Fruit fly (Drosophila melanogaster) whole organism, embryonic: ENCODE data around the gene CG12522.
A peak's percentile ranks its signal among the peaks of the same experiment; 100 is the strongest.

Source experiments
- CG11247 ChIP-seq: fragments of 200-800 bp; sonication (Bioruptor generic); IDR thresholded peaks from 2 replicates; pipeline ENCODE4 v1.3.6; 2022; ENCODE audit warnings: missing biosample characterization, missing genetic modification characterization
- CG11456 ChIP-seq: fragments of 200-800 bp; sonication (Bioruptor generic); IDR thresholded peaks from 3 replicates; pipeline ENCODE4 v1.3.6; 2022; ENCODE audit warnings: missing biosample characterization, missing genetic modification characterization
- CG12769 ChIP-seq: fragments of 200-800 bp; sonication (Bioruptor generic); optimal IDR thresholded peaks from 2 replicates; lab custom pipeline; 2019; ENCODE audit warnings: missing biosample characterization, mild to moderate bottlenecking, missing genetic modification characterization, moderate library complexity
- CG2116 ChIP-seq: fragments of 200-800 bp; sonication (Bioruptor generic); optimal IDR thresholded peaks from 3 replicates; lab custom pipeline; 2018; ENCODE audit warnings: missing biosample characterization, mild to moderate bottlenecking, missing genetic modification characterization
- CG30403 ChIP-seq: fragments of 200-800 bp; sonication (Bioruptor generic); optimal IDR thresholded peaks from 3 replicates; lab custom pipeline; 2016; ENCODE audit warnings: missing biosample characterization, missing genetic modification characterization
- CG3065 ChIP-seq: fragments of 200-800 bp; sonication (Bioruptor generic); optimal IDR thresholded peaks from 2 replicates; lab custom pipeline; 2016; ENCODE audit warnings: missing biosample characterization, missing genetic modification characterization
- CG3838 ChIP-seq: fragments of 200-800 bp; sonication (Bioruptor generic); optimal IDR thresholded peaks from 3 replicates; lab custom pipeline; 2016; ENCODE audit warnings: missing biosample characterization, missing genetic modification characterization
- CG3995 ChIP-seq: fragments of 200-800 bp; sonication (Bioruptor generic); optimal IDR thresholded peaks from 3 replicates; lab custom pipeline; 2016; ENCODE audit warnings: missing biosample characterization, missing genetic modification characterization
- CG43689 ChIP-seq: fragments of 200-800 bp; sonication (Bioruptor generic); IDR thresholded peaks from 2 replicates; pipeline ENCODE4 v1.3.6; 2022; ENCODE audit warnings: missing biosample characterization, missing genetic modification characterization
- CG4404 ChIP-seq: fragments of 200-800 bp; sonication (Bioruptor generic); IDR thresholded peaks from 2 replicates; pipeline ENCODE4 v1.3.6; 2022; ENCODE audit warnings: missing biosample characterization, missing genetic modification characterization
- CG4707 ChIP-seq: fragments of 200-800 bp; sonication (Bioruptor generic); optimal IDR thresholded peaks from 2 replicates; lab custom pipeline; 2018; ENCODE audit warnings: missing biosample characterization, mild to moderate bottlenecking, missing genetic modification characterization, moderate library complexity
- CG4854 ChIP-seq: fragments of 200-800 bp; sonication (Bioruptor generic); optimal IDR thresholded peaks from 2 replicates; lab custom pipeline; 2016; ENCODE audit warnings: missing biosample characterization, missing genetic modification characterization, inconsistent platforms
- CG5245 ChIP-seq: fragments of 200-800 bp; sonication (Bioruptor generic); optimal IDR thresholded peaks from 3 replicates; lab custom pipeline; 2016; ENCODE audit warnings: missing biosample characterization, missing genetic modification characterization
- CG7271 ChIP-seq: fragments of 200-800 bp; sonication (Bioruptor generic); optimal IDR thresholded peaks from 2 replicates; lab custom pipeline; 2018; ENCODE audit warnings: missing biosample characterization, mild to moderate bottlenecking, missing genetic modification characterization, moderate library complexity
- CG7786 ChIP-seq: fragments of 200-800 bp; sonication (Bioruptor generic); optimal IDR thresholded peaks from 2 replicates; lab custom pipeline; 2016; ENCODE audit warnings: missing biosample characterization, missing genetic modification characterization
- CG7963 ChIP-seq: fragments of 200-800 bp; sonication (Bioruptor generic); IDR thresholded peaks from 3 replicates; pipeline ENCODE4 v1.3.6; 2022; ENCODE audit warnings: missing biosample characterization, missing genetic modification characterization; ENCODE audit not compliant: partially characterized antibody
- CG8359 ChIP-seq: fragments of 200-800 bp; sonication (Bioruptor generic); optimal IDR thresholded peaks from 2 replicates; lab custom pipeline; 2017; ENCODE audit warnings: missing biosample characterization, mild to moderate bottlenecking, missing genetic modification characterization, borderline replicate concordance
- CG8924 ChIP-seq: fragments of 200-800 bp; optimal IDR thresholded peaks from 3 replicates; lab custom pipeline; 2019; ENCODE audit warnings: missing biosample characterization, mild to moderate bottlenecking, missing genetic modification characterization, moderate library complexity
- CG8944 ChIP-seq: fragments of 200-800 bp; sonication (Bioruptor generic); optimal IDR thresholded peaks from 3 replicates; lab custom pipeline; 2016; ENCODE audit warnings: missing biosample characterization, missing genetic modification characterization
- CG9609 ChIP-seq: fragments of 200-800 bp; sonication (Bioruptor generic); optimal IDR thresholded peaks from 3 replicates; lab custom pipeline; 2016; ENCODE audit warnings: missing biosample characterization, missing genetic modification characterization
- CG9727 ChIP-seq: fragments of 200-800 bp; sonication (Bioruptor generic); optimal IDR thresholded peaks from 3 replicates; lab custom pipeline; 2017; ENCODE audit warnings: missing biosample characterization, mild to moderate bottlenecking, missing genetic modification characterization
- Dfd ChIP-seq, 2 experiments: fragments of >200 bp; optimal IDR thresholded peaks; 2 replicates each; lab custom pipeline; 2017; ENCODE audit warnings: missing biosample characterization in 2 of 2, missing genetic modification characterization in 2 of 2
- Ets97D ChIP-seq: fragments of 200-800 bp; sonication (Bioruptor generic); optimal IDR thresholded peaks from 3 replicates; lab custom pipeline; 2016; ENCODE audit warnings: missing biosample characterization, missing genetic modification characterization
- H15 ChIP-seq: fragments of 200-800 bp; sonication (Bioruptor generic); IDR thresholded peaks from 3 replicates; pipeline ENCODE4 v1.3.6; 2022; ENCODE audit warnings: missing biosample characterization, missing genetic modification characterization
- Lim3 ChIP-seq: fragments of 200-800 bp; sonication (Bioruptor generic); IDR thresholded peaks from 2 replicates; pipeline ENCODE4 v1.3.6; 2022; ENCODE audit warnings: missing biosample characterization, missing genetic modification characterization
- Neu2 ChIP-seq: fragments of 200-800 bp; sonication (Bioruptor generic); optimal IDR thresholded peaks from 3 replicates; lab custom pipeline; 2016; ENCODE audit warnings: missing biosample characterization, missing genetic modification characterization, borderline replicate concordance
- Poxn ChIP-seq: fragments of 200-800 bp; sonication (Bioruptor generic); IDR thresholded peaks from 2 replicates; pipeline ENCODE4 v1.3.6; 2022; ENCODE audit warnings: missing biosample characterization, missing genetic modification characterization
- Ptx1 ChIP-seq: fragments of 200-800 bp; sonication (Bioruptor generic); IDR thresholded peaks from 2 replicates; pipeline ENCODE4 v1.3.6; 2022; ENCODE audit warnings: missing biosample characterization, missing genetic modification characterization
- Scr ChIP-seq: fragments of 200-800 bp; sonication (Bioruptor generic); IDR thresholded peaks from 2 replicates; pipeline ENCODE4 v1.3.6; 2022; ENCODE audit warnings: missing biosample characterization, missing genetic modification characterization; ENCODE audit not compliant: partially characterized antibody
- Sin3A ChIP-seq: fragments of >200 bp; optimal IDR thresholded peaks from 2 replicates; lab custom pipeline; 2018
- Spps ChIP-seq: fragments of 200-800 bp; sonication (Bioruptor generic); optimal IDR thresholded peaks from 2 replicates; lab custom pipeline; 2018; ENCODE audit warnings: missing biosample characterization, mild to moderate bottlenecking, missing genetic modification characterization
- Xrp1 ChIP-seq: fragments of 200-800 bp; sonication (Bioruptor generic); IDR thresholded peaks from 2 replicates; pipeline ENCODE4 v1.3.6; 2022; ENCODE audit warnings: missing biosample characterization, missing genetic modification characterization
- YL-1 ChIP-seq: fragments of 200-800 bp; sonication (Bioruptor generic); optimal IDR thresholded peaks from 3 replicates; lab custom pipeline; 2017; ENCODE audit warnings: missing biosample characterization, mild to moderate bottlenecking, missing genetic modification characterization
- amos ChIP-seq: fragments of 200-800 bp; sonication (Bioruptor generic); IDR thresholded peaks from 2 replicates; pipeline ENCODE4 v1.3.6; 2022; ENCODE audit warnings: missing biosample characterization, missing genetic modification characterization; ENCODE audit not compliant: partially characterized antibody
- ap ChIP-seq: fragments of 200-800 bp; sonication (Bioruptor generic); IDR thresholded peaks from 2 replicates; pipeline ENCODE4 v1.3.6; 2022; ENCODE audit warnings: missing biosample characterization, missing genetic modification characterization
- bab2 ChIP-seq: fragments of 200-800 bp; sonication (Bioruptor generic); optimal IDR thresholded peaks from 2 replicates; lab custom pipeline; 2016; ENCODE audit warnings: missing biosample characterization, missing genetic modification characterization
- bbx ChIP-seq: fragments of 200-800 bp; sonication (Bioruptor generic); IDR thresholded peaks from 2 replicates; pipeline ENCODE4 v1.3.6; 2022; ENCODE audit warnings: missing biosample characterization, missing genetic modification characterization; ENCODE audit not compliant: partially characterized antibody
- br ChIP-seq: fragments of >200 bp; optimal IDR thresholded peaks from 2 replicates; lab custom pipeline; 2017
- crol ChIP-seq: fragments of 200-800 bp; sonication (Bioruptor generic); IDR thresholded peaks from 2 replicates; pipeline ENCODE4 v1.3.6; 2022; ENCODE audit warnings: missing biosample characterization, missing genetic modification characterization
- dati ChIP-seq: fragments of 200-800 bp; sonication (Bioruptor generic); IDR thresholded peaks from 2 replicates; pipeline ENCODE4 v1.3.6; 2022; ENCODE audit warnings: missing biosample characterization, missing genetic modification characterization
- emc ChIP-seq: fragments of 200-800 bp; sonication (Bioruptor generic); optimal IDR thresholded peaks from 2 replicates; lab custom pipeline; 2016; ENCODE audit warnings: missing biosample characterization, missing genetic modification characterization
- en ChIP-seq: fragments of 200-800 bp; sonication (Bioruptor generic); optimal IDR thresholded peaks from 2 replicates; lab custom pipeline; 2016; ENCODE audit warnings: missing biosample characterization, missing genetic modification characterization
- eyg ChIP-seq: fragments of 200-800 bp; sonication (Bioruptor generic); optimal IDR thresholded peaks from 3 replicates; lab custom pipeline; 2016; ENCODE audit warnings: missing biosample characterization, missing genetic modification characterization
- ftz-f1 ChIP-seq: fragments of 200-800 bp; sonication (Bioruptor generic); optimal IDR thresholded peaks from 2 replicates; lab custom pipeline; 2016; ENCODE audit warnings: missing biosample characterization, missing genetic modification characterization
- grn ChIP-seq: fragments of 200-800 bp; sonication (Bioruptor generic); optimal IDR thresholded peaks from 3 replicates; lab custom pipeline; 2017; ENCODE audit warnings: missing biosample characterization, missing genetic modification characterization
- klu ChIP-seq: fragments of 200-800 bp; sonication (Bioruptor generic); IDR thresholded peaks from 2 replicates; pipeline ENCODE4 v1.3.6; 2022; ENCODE audit warnings: missing biosample characterization, missing genetic modification characterization
- mirr ChIP-seq: fragments of 200-800 bp; sonication (Bioruptor generic); optimal IDR thresholded peaks from 3 replicates; lab custom pipeline; 2018; ENCODE audit warnings: missing biosample characterization, mild to moderate bottlenecking, missing genetic modification characterization
- otp ChIP-seq: fragments of 200-800 bp; sonication (Bioruptor generic); IDR thresholded peaks from 3 replicates; pipeline ENCODE4, ENCODE4 v1.3.6; 2022; ENCODE audit warnings: missing biosample characterization, missing genetic modification characterization
- phol ChIP-seq: fragments of 200-800 bp; sonication (Bioruptor generic); optimal IDR thresholded peaks from 3 replicates; lab custom pipeline; 2018; ENCODE audit warnings: missing biosample characterization, mild to moderate bottlenecking, missing genetic modification characterization, moderate library complexity
- ranshi ChIP-seq: fragments of 200-800 bp; sonication (Bioruptor generic); IDR thresholded peaks from 2 replicates; pipeline ENCODE4 v1.3.6; 2022; ENCODE audit warnings: missing biosample characterization, missing genetic modification characterization
- shn ChIP-seq: fragments of 200-800 bp; sonication (Bioruptor generic); optimal IDR thresholded peaks from 3 replicates; lab custom pipeline; 2016; ENCODE audit warnings: missing biosample characterization, missing genetic modification characterization
- slbo ChIP-seq: fragments of 200-800 bp; sonication (Bioruptor generic); IDR thresholded peaks from 2 replicates; pipeline ENCODE4 v1.3.6; 2022; ENCODE audit warnings: missing biosample characterization, missing genetic modification characterization
- tio ChIP-seq: fragments of 200-800 bp; sonication (Bioruptor generic); optimal IDR thresholded peaks from 2 replicates; lab custom pipeline; 2017; ENCODE audit warnings: missing biosample characterization, missing genetic modification characterization, inconsistent platforms

CG12522 gene

DNA sequence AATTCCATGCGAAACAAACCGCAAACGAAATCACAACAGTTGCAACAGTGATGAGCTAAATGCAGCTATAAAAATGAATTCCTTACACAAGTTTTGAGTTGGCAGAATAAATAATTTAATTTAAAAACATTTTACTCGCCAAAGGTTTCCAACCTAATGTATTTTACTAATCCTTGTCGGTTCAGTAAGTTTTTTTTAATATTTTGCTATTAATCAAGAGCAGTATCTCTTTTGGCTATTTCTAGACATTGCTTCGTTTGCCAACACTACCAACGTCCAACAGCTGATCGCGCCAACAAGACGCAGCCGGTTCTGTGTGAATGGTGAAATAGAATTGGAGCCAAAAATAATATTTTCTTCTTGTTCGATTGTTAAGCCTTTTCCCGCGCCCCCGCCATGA is 43.3 kb upstream of the CG12522 start, which contains the start of the genes CG32075, CG45101 and SuUR (continued):
- peak; percentile 83 for TF ChIP-seq ap (GFP tag; lab: Robert Waterston, UW)
- peak; percentile 90 for TF ChIP-seq phol (tag; lab: Kevin White, UChicago)
- TF ChIP-seq amos (GFP tag; lab: Robert Waterston, UW), result no peak
- TF ChIP-seq CG4854 (GFP tag; lab: Kevin White, UChicago), result peak; percentile 84
- TF ChIP-seq CG3995 (GFP tag; lab: Kevin White, UChicago), result peak; percentile 76
- no peak for TF ChIP-seq crol (GFP tag; lab: Robert Waterston, UW)
- no peak for TF ChIP-seq bbx (GFP tag; lab: Robert Waterston, UW)
- TF ChIP-seq CG7786 (GFP tag; lab: Kevin White, UChicago), result peak; percentile 90
- TF ChIP-seq otp (GFP tag; lab: Robert Waterston, UW), result peak; percentile 78; the same call in 2 of the 3 replicates
- TF ChIP-seq CG8924 (tag; lab: Kevin White, UChicago), result peak; percentile 86
- peak; percentile 91 for TF ChIP-seq CG9609 (GFP tag; lab: Kevin White, UChicago)
- TF ChIP-seq tio (GFP tag; lab: Kevin White, UChicago), result peak; percentile 85
- TF ChIP-seq CG2116 (GFP tag; lab: Kevin White, UChicago), result peak; percentile 67
- TF ChIP-seq Neu2 (GFP tag; lab: Kevin White, UChicago), result no peak
- peak; percentile 86 for TF ChIP-seq ranshi
- TF ChIP-seq CG43689, result peak; percentile 50; the same call in 1 of the 2 replicates
- TF ChIP-seq CG11247 (GFP tag; lab: Robert Waterston, UW), result peak; percentile 84
- TF ChIP-seq Dfd (GFP tag; optimal IDR thresholded peaks at IDR 0.05; lab: Kevin White, UChicago), result no peak
- TF ChIP-seq CG8359 (GFP tag; lab: Kevin White, UChicago), result no peak
- TF ChIP-seq CG12769 (tag; lab: Kevin White, UChicago), result peak; percentile 81
- no peak for TF ChIP-seq Scr (GFP tag; lab: Robert Waterston, UW)
- TF ChIP-seq CG7271, result peak; percentile 58
- TF ChIP-seq eyg (GFP tag; lab: Kevin White, UChicago), result peak; percentile 76
- peak; percentile 34; the same call in 1 of the 2 replicates for TF ChIP-seq Poxn
- TF ChIP-seq ftz-f1 (GFP tag; lab: Kevin White, UChicago), result peak; percentile 24
- TF ChIP-seq en (GFP tag; lab: Kevin White, UChicago), result peak; percentile 18
- peak; percentile 94 for TF ChIP-seq CG30403 (GFP tag; lab: Kevin White, UChicago)
- TF ChIP-seq H15, result peak; percentile 81
- peak; percentile 83 for TF ChIP-seq CG3065 (GFP tag; lab: Kevin White, UChicago)
- TF ChIP-seq CG5245 (GFP tag; lab: Kevin White, UChicago), result peak; percentile 65
- TF ChIP-seq slbo, result peak; percentile 94
- peak; percentile 77 for TF ChIP-seq CG4404
- TF ChIP-seq Sin3A (lab: Kevin White, UChicago), result peak; percentile 75
- peak; percentile 92 for TF ChIP-seq shn (GFP tag; lab: Kevin White, UChicago)
- peak; percentile 83 for TF ChIP-seq Xrp1 (GFP tag; lab: Robert Waterston, UW)
- no peak for TF ChIP-seq Lim3 (GFP tag; lab: Robert Waterston, UW)
- no peak for TF ChIP-seq CG4707 (GFP tag; lab: Kevin White, UChicago)
- peak; percentile 92 for TF ChIP-seq bab2 (GFP tag; lab: Kevin White, UChicago)
- peak; percentile 10 for TF ChIP-seq emc (GFP tag; lab: Kevin White, UChicago)
- TF ChIP-seq YL-1 (GFP tag; lab: Kevin White, UChicago), result peak; percentile 86
- TF ChIP-seq dati, result peak; percentile 46; the same call in 1 of the 2 replicates
- TF ChIP-seq CG9727 (GFP tag; lab: Kevin White, UChicago), result peak; percentile 85
- TF ChIP-seq grn (GFP tag; lab: Kevin White, UChicago), result peak; percentile 24
- TF ChIP-seq CG8944, result peak; percentile 84
- TF ChIP-seq klu (GFP tag; lab: Robert Waterston, UW), result peak; percentile 80
- peak; percentile 76 for TF ChIP-seq Spps (tag; lab: Kevin White, UChicago)
- TF ChIP-seq Ptx1 (GFP tag; lab: Robert Waterston, UW), result peak; percentile 94
- TF ChIP-seq CG7963 (GFP tag; lab: Robert Waterston, UW), result no peak; the same call in 2 of the 3 replicates
- TF ChIP-seq CG3838 (GFP tag; lab: Kevin White, UChicago), result peak; percentile 81
- no peak for TF ChIP-seq br
- TF ChIP-seq CG11456 (GFP tag; lab: Robert Waterston, UW), result peak; percentile 82
- peak; percentile 5 for TF ChIP-seq mirr (GFP tag; lab: Kevin White, UChicago)
- TF ChIP-seq Ets97D (GFP tag; lab: Kevin White, UChicago), result peak; percentile 85
